Fruit fly (Drosophila melanogaster): Measurements from ENCODE around the gene CG11436.

DNA sequence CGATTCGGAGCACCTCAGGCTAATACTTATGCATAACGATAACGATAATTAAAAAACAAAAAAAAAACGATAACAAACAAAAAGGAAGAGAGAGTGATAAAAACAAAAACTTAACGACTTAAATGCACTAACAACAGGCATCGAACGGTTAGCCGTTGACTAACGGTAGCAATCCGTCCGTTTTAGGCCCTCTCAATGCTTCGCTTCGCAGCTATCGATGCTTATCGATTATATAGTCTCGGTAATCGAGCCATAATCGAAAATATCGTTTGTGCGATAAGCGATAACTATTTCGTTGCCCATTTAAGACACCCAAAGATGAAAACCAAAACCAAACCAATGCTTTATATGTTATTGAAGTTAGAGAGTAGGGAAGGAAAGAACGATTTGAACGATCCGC is 17.7 kb downstream of the CG11436 start:
- TF ChIP-seq tai (GFP tag; optimal IDR thresholded peaks at IDR 0.05): no peak
- TF ChIP-seq h (GFP tag; optimal IDR thresholded peaks at IDR 0.05): no peak
- TF ChIP-seq Abd-B (GFP tag; optimal IDR thresholded peaks at IDR 0.05): no peak
- no peak for TF ChIP-seq Myc (optimal IDR thresholded peaks at IDR 0.05)
- no peak for TF ChIP-seq fru (GFP tag; optimal IDR thresholded peaks at IDR 0.05)
- no peak for TF ChIP-seq br (GFP tag; optimal IDR thresholded peaks at IDR 0.05)
